Worm (Caenorhabditis elegans) whole organism, L2 larva: ENCODE data around the gene F29A7.6.

ENCODE experiments used
- F13H6.1 ChIP-seq: sonication (generic microtip); optimal IDR thresholded peaks from 2 replicates; lab custom pipeline; 2016; ENCODE audit warnings: missing genetic modification characterization, missing compliant biosample characterization
- R02D3.7 ChIP-seq: fragments of 150-350 bp; optimal IDR thresholded peaks from 2 replicates; lab custom pipeline; 2014; ENCODE audit warnings: missing biosample characterization, missing genetic modification characterization
- ama-1 ChIP-seq: fragments of 150-350 bp; optimal IDR thresholded peaks from 2 replicates; lab custom pipeline; 2018; ENCODE audit warnings: inconsistent platforms
- dmd-4 ChIP-seq: sonication (generic microtip); optimal IDR thresholded peaks from 2 replicates; lab custom pipeline; 2017; ENCODE audit warnings: missing biosample characterization, missing genetic modification characterization
- elt-3 ChIP-seq: sonication (generic microtip); optimal IDR thresholded peaks from 2 replicates; lab custom pipeline; 2017; ENCODE audit warnings: missing biosample characterization, missing genetic modification characterization
- lsy-2 ChIP-seq, 2 experiments: fragments of 150-350 bp in 1 of 2; sonication (generic microtip) in 1 of 2; optimal IDR thresholded peaks; 2 replicates each; lab custom pipeline; 2014 to 2017; ENCODE audit warnings: missing biosample characterization in 2 of 2, missing genetic modification characterization in 2 of 2
- nhr-23 ChIP-seq: fragments of 150-350 bp; optimal IDR thresholded peaks from 2 replicates; lab custom pipeline; 2014; ENCODE audit warnings: missing biosample characterization, missing genetic modification reagents, missing genetic modification characterization
- nhr-237 ChIP-seq: fragments of 150-350 bp; optimal IDR thresholded peaks from 2 replicates; lab custom pipeline; 2014; ENCODE audit warnings: missing biosample characterization, missing genetic modification characterization
- nhr-25 ChIP-seq: fragments of 150-350 bp; sonication (generic microtip); optimal IDR thresholded peaks from 3 replicates; lab custom pipeline; 2014; ENCODE audit warnings: missing biosample characterization, missing genetic modification characterization
- peb-1 ChIP-seq: fragments of 150-350 bp; optimal IDR thresholded peaks from 2 replicates; lab custom pipeline; 2014; ENCODE audit warnings: missing biosample characterization, missing genetic modification characterization
- skn-1 ChIP-seq: sonication (generic microtip); optimal IDR thresholded peaks from 2 replicates; lab custom pipeline; 2017; ENCODE audit warnings: missing biosample characterization, missing genetic modification characterization
- unc-62 ChIP-seq: fragments of 150-350 bp; optimal IDR thresholded peaks from 2 replicates; lab custom pipeline; 2014; ENCODE audit warnings: missing biosample characterization, missing genetic modification reagents, missing genetic modification characterization
- ztf-1 ChIP-seq: fragments of 200-800 bp; sonication (Bioruptor generic); conservative IDR thresholded peaks from 2 replicates; pipeline ENCODE4 v1.3.6; 2022; ENCODE audit warnings: missing genetic modification characterization, missing compliant biosample characterization

DNA sequence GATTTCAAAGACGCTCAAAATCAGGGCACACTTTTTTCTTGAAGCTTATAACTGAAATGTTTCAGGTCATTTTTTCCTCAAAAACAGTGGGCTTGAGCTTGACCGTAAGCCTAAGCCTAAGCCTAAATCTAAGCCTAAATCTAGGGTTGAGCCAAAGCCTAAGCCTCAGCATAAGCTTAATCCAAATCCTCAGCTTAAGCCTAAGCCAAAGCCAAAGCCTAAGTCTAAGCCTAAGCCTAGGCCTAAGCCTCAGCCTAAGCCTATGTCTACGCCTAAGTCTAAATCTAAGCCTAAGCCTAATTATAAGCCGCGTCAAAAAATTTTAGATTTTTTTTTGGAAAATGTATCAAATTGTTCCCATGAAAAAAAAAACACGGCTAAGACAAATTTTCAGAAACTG, 18.1 kb downstream of the F29A7.6 start:
- TF ChIP-seq dmd-4 (tag; lab: Kevin White, UChicago) (no peak), R02D3.7 (no peak), nhr-23 (tag; lab: Kevin White, UChicago) (no peak), skn-1 (tag; lab: Kevin White, UChicago) (no peak), ztf-1 (GFP tag; lab: Robert Waterston, UW) (no peak), lsy-2 (tag; optimal IDR thresholded peaks at IDR 0.05; lab: Kevin White, UChicago) (no peak), nhr-25 (tag; lab: Kevin White, UChicago) (no peak), peb-1 (tag; lab: Kevin White, UChicago) (no peak), F13H6.1 (tag; lab: Kevin White, UChicago) (no peak), elt-3 (tag; lab: Kevin White, UChicago) (no peak), nhr-237 (tag; lab: Kevin White, UChicago) (no peak), ama-1 (no peak), unc-62 (GFP tag; lab: Kevin White, UChicago) (no peak)
